Fruit fly (Drosophila melanogaster) whole organism, wandering third instar larva: ENCODE measurements around the gene CG15011.

Experiments
- Abd-B ChIP-seq: fragments of >200 bp; optimal IDR thresholded peaks from 2 replicates; lab custom pipeline; 2017; ENCODE audit warnings: missing biosample characterization, missing genetic modification characterization
- CG32264 ChIP-seq: fragments of 200-800 bp; sonication (Bioruptor generic); optimal IDR thresholded peaks from 2 replicates; lab custom pipeline; 2016; ENCODE audit warnings: missing biosample characterization, missing genetic modification characterization
- CG9705 ChIP-seq: fragments of 200-800 bp; sonication (Bioruptor generic); optimal IDR thresholded peaks from 2 replicates; lab custom pipeline; 2018; ENCODE audit warnings: missing biosample characterization, mild to moderate bottlenecking, missing genetic modification characterization
- CrebA ChIP-seq: fragments of 200-800 bp; sonication (Bioruptor generic); optimal IDR thresholded peaks from 2 replicates; lab custom pipeline; 2016; ENCODE audit warnings: missing biosample characterization, mild to moderate bottlenecking, missing genetic modification characterization, borderline replicate concordance
- Dfd ChIP-seq: fragments of >200 bp; optimal IDR thresholded peaks from 2 replicates; lab custom pipeline; 2017; ENCODE audit warnings: missing biosample characterization, missing genetic modification characterization
- Dif ChIP-seq: fragments of 200-275, 200-300 bp; sonication (Bioruptor generic); optimal IDR thresholded peaks from 2 replicates; lab custom pipeline; 2018; ENCODE audit warnings: missing biosample characterization, missing genetic modification characterization; ENCODE audit not compliant: partially characterized antibody
- GATAd ChIP-seq: sonication (Bioruptor generic); optimal IDR thresholded peaks from 2 replicates; lab custom pipeline; 2016; ENCODE audit warnings: missing biosample characterization, missing genetic modification characterization
- HLH106 ChIP-seq: fragments of 200-800 bp; optimal IDR thresholded peaks from 3 replicates; lab custom pipeline; 2019; ENCODE audit warnings: missing biosample characterization, mild to moderate bottlenecking, missing genetic modification characterization, moderate library complexity
- Hnf4 ChIP-seq: fragments of 200-800 bp; sonication (Bioruptor generic); optimal IDR thresholded peaks from 2 replicates; lab custom pipeline; 2016; ENCODE audit warnings: missing biosample characterization, mild to moderate bottlenecking, missing genetic modification characterization
- Hr78 ChIP-seq: fragments of >200 bp; optimal IDR thresholded peaks from 2 replicates; lab custom pipeline; 2017; ENCODE audit warnings: missing biosample characterization, missing genetic modification characterization
- Hr83 ChIP-seq: fragments of 200-300 bp; sonication (Bioruptor generic); optimal IDR thresholded peaks from 2 replicates; lab custom pipeline; 2016; ENCODE audit warnings: missing biosample characterization, mild to moderate bottlenecking, missing genetic modification characterization, moderate library complexity; ENCODE audit not compliant: poor library complexity, severe bottlenecking
- Jra ChIP-seq: sonication (Bioruptor generic); optimal IDR thresholded peaks from 2 replicates; lab custom pipeline; 2016; ENCODE audit warnings: missing biosample characterization, missing genetic modification characterization
- Mio ChIP-seq: sonication (Bioruptor generic); optimal IDR thresholded peaks from 2 replicates; lab custom pipeline; 2016; ENCODE audit warnings: missing biosample characterization, missing genetic modification characterization
- Myc ChIP-seq: fragments of >200 bp; optimal IDR thresholded peaks from 2 replicates; lab custom pipeline; 2017
- N ChIP-seq: fragments of >200 bp; optimal IDR thresholded peaks from 2 replicates; lab custom pipeline; 2018; ENCODE audit warnings: missing biosample characterization, missing external identifiers, missing genetic modification characterization
- OdsH ChIP-seq: fragments of 200-800 bp; sonication (Bioruptor generic); optimal IDR thresholded peaks from 2 replicates; lab custom pipeline; 2016; ENCODE audit warnings: missing biosample characterization, mild to moderate bottlenecking, missing genetic modification characterization
- Rel ChIP-seq, 2 experiments: fragments of 200-800 bp; sonication (Bioruptor generic) in 1 of 2; optimal IDR thresholded peaks; 2 replicates in 1 of 2; 3 replicates in 1 of 2; lab custom pipeline; 2016 to 2019; ENCODE audit warnings: mild to moderate bottlenecking in 2 of 2, missing biosample characterization in 2 of 2, missing genetic modification characterization in 2 of 2, moderate library complexity in 1 of 2
- Sp1 ChIP-seq: fragments of 200-800 bp; sonication (Bioruptor generic); optimal IDR thresholded peaks from 3 replicates; lab custom pipeline; 2019; ENCODE audit warnings: missing biosample characterization, mild to moderate bottlenecking, missing genetic modification characterization, moderate library complexity
- Vsx2 ChIP-seq: fragments of 200-300, 225-300 bp; sonication (Bioruptor generic); optimal IDR thresholded peaks from 2 replicates; lab custom pipeline; 2018; ENCODE audit warnings: missing biosample characterization, missing genetic modification characterization; ENCODE audit not compliant: partially characterized antibody
- br ChIP-seq: fragments of 200-800 bp; sonication (Bioruptor generic); optimal IDR thresholded peaks from 2 replicates; lab custom pipeline; 2016; ENCODE audit warnings: missing biosample characterization, missing genetic modification characterization
- brk ChIP-seq: fragments of 200-800 bp; sonication (Bioruptor generic); optimal IDR thresholded peaks from 2 replicates; lab custom pipeline; 2016; ENCODE audit warnings: missing biosample characterization, mild to moderate bottlenecking, missing genetic modification characterization
- dl ChIP-seq, 2 experiments: fragments of 175-275, 200-275 bp in 1 of 2; fragments of 200-275 bp in 1 of 2; sonication (Bioruptor generic); optimal IDR thresholded peaks; lab custom pipeline; 2018; ENCODE audit warnings: mild to moderate bottlenecking in 2 of 2, missing biosample characterization in 2 of 2, missing genetic modification characterization in 2 of 2, moderate library complexity in 2 of 2; ENCODE audit not compliant: partially characterized antibody in 2 of 2, insufficient read depth in 1 of 2
- dmrt93B ChIP-seq: fragments of 200-800 bp; sonication (Bioruptor generic); optimal IDR thresholded peaks from 2 replicates; lab custom pipeline; 2018; ENCODE audit warnings: missing biosample characterization, mild to moderate bottlenecking, missing genetic modification characterization
- dsf ChIP-seq: sonication (Bioruptor generic); optimal IDR thresholded peaks from 2 replicates; lab custom pipeline; 2016; ENCODE audit warnings: missing biosample characterization, missing genetic modification characterization, borderline replicate concordance
- ey ChIP-seq: fragments of 200-800 bp; sonication (Bioruptor generic); optimal IDR thresholded peaks from 2 replicates; lab custom pipeline; 2016; ENCODE audit warnings: missing biosample characterization, missing genetic modification characterization
- foxo ChIP-seq, 2 experiments: fragments of 200-800 bp; sonication (Bioruptor generic); optimal IDR thresholded peaks; 2 replicates in 1 of 2; 3 replicates in 1 of 2; lab custom pipeline; 2016 to 2017; ENCODE audit warnings: missing biosample characterization in 2 of 2, missing genetic modification characterization in 2 of 2
- fru ChIP-seq: fragments of 200-800 bp; sonication (Bioruptor generic); optimal IDR thresholded peaks from 3 replicates; lab custom pipeline; 2016; ENCODE audit warnings: missing biosample characterization, mild to moderate bottlenecking, missing genetic modification characterization
- h ChIP-seq: fragments of 200-800 bp; sonication (Bioruptor generic); optimal IDR thresholded peaks from 3 replicates; lab custom pipeline; 2016; ENCODE audit warnings: missing biosample characterization, mild to moderate bottlenecking, missing genetic modification characterization
- jim ChIP-seq: fragments of 175-275, 200-325 bp; sonication (Bioruptor generic); optimal IDR thresholded peaks from 2 replicates; lab custom pipeline; 2016; ENCODE audit warnings: missing biosample characterization, mild to moderate bottlenecking, missing genetic modification characterization
- lola ChIP-seq: fragments of >200 bp; optimal IDR thresholded peaks from 2 replicates; lab custom pipeline; 2017; ENCODE audit warnings: missing biosample characterization, missing genetic modification characterization
- pan ChIP-seq: fragments of >200 bp; optimal IDR thresholded peaks from 2 replicates; lab custom pipeline; 2017
- psq ChIP-seq: fragments of 200-800 bp; sonication (Bioruptor generic); optimal IDR thresholded peaks from 3 replicates; lab custom pipeline; 2017; ENCODE audit warnings: missing biosample characterization, mild to moderate bottlenecking, missing genetic modification characterization, moderate library complexity
- rgr ChIP-seq: fragments of 200-800 bp; sonication (Bioruptor generic); optimal IDR thresholded peaks from 3 replicates; lab custom pipeline; 2016; ENCODE audit warnings: missing biosample characterization, mild to moderate bottlenecking, missing genetic modification characterization
- sage ChIP-seq: fragments of 200-800 bp; sonication (Bioruptor generic); optimal IDR thresholded peaks from 2 replicates; lab custom pipeline; 2016; ENCODE audit warnings: missing biosample characterization, mild to moderate bottlenecking, missing genetic modification characterization
- sv ChIP-seq: fragments of 200-800 bp; sonication (Bioruptor generic); optimal IDR thresholded peaks from 3 replicates; lab custom pipeline; 2016; ENCODE audit warnings: missing biosample characterization, missing genetic modification characterization
- tai ChIP-seq: sonication (Bioruptor generic); optimal IDR thresholded peaks from 2 replicates; lab custom pipeline; 2016; ENCODE audit warnings: missing biosample characterization, missing genetic modification characterization
- usp ChIP-seq: fragments of >200 bp; optimal IDR thresholded peaks from 2 replicates; lab custom pipeline; 2017; ENCODE audit warnings: missing biosample characterization, missing genetic modification characterization
- woc ChIP-seq: sonication (Bioruptor generic); optimal IDR thresholded peaks from 2 replicates; lab custom pipeline; 2016; ENCODE audit warnings: missing biosample characterization, mild to moderate bottlenecking, missing genetic modification characterization

The CG15011 gene

dm6 chr3L:4229365-4229967 is 29.5 kb downstream of the CG15011 start:
- TF ChIP-seq jim (GFP tag; lab: Kevin White, UChicago) (no peak), psq (GFP tag; lab: Kevin White, UChicago) (no peak), dmrt93B (GFP tag; lab: Kevin White, UChicago) (no peak), woc (GFP tag; lab: Kevin White, UChicago) (no peak), sage (GFP tag; lab: Kevin White, UChicago) (no peak), CrebA (GFP tag; lab: Kevin White, UChicago) (no peak), Rel (GFP tag; optimal IDR thresholded peaks at IDR 0.05; lab: Kevin White, UChicago) (no peak), Rel (tag; optimal IDR thresholded peaks at IDR 0.05; lab: Kevin White, UChicago) (no peak), ey (GFP tag; lab: Kevin White, UChicago) (no peak), br (GFP tag; lab: Kevin White, UChicago) (no peak), brk (GFP tag; lab: Kevin White, UChicago) (no peak), fru (GFP tag; lab: Kevin White, UChicago) (no peak), Sp1 (GFP tag; lab: Kevin White, UChicago) (no peak), CG9705 (GFP tag; lab: Kevin White, UChicago) (no peak), N (GFP tag; lab: Kevin White, UChicago) (no peak), sv (no peak), dsf (no peak), Hnf4 (GFP tag; lab: Kevin White, UChicago) (no peak), Dfd (GFP tag; lab: Kevin White, UChicago) (no peak), rgr (GFP tag; lab: Kevin White, UChicago) (no peak), Hr78 (GFP tag; lab: Kevin White, UChicago) (no peak)

DNA sequence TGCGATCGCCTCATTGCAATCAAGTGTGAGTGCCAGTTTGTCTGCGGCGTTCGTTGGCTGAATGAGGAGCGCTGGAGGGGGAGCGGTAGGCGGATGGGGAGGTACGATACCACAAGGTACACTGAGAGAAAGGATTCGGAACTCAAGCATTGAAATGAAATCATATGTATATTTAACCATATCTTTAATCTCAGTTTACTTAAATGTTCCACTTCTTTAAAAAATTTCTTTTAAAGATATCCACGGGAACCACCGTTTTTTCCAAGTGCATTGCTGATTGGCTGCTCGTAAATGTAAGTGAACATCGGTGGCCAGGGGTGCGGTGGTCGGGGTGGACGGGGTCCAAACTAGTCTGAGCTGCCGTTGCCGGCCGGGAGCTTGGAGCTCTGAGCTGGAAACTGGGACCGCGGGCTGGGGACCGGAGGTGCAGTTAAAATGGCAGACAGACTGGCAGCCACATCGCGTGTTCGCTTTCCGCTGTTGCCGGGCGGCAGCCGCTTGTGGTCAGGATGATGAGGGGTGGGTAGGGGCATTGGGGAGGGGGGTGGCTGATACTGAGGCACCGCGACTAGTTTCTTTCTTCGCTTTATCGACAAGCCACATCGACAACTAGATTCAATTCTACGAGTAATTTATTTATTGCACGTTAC is 30.6 kb downstream of the CG15011 start:
- TF ChIP-seq CrebA (GFP tag; lab: Kevin White, UChicago) (no peak), Dif (GFP tag; lab: Kevin White, UChicago) (no peak), brk (GFP tag; lab: Kevin White, UChicago) (peak; percentile 84), pan (lab: Kevin White, UChicago) (no peak), Dfd (GFP tag; lab: Kevin White, UChicago) (no peak), jim (GFP tag; lab: Kevin White, UChicago) (no peak), fru (GFP tag; lab: Kevin White, UChicago) (peak; percentile 97), usp (GFP tag; lab: Kevin White, UChicago) (no peak), ey (GFP tag; lab: Kevin White, UChicago) (peak; percentile 94), Hnf4 (GFP tag; lab: Kevin White, UChicago) (peak; percentile 94), GATAd (GFP tag; lab: Kevin White, UChicago) (peak; percentile 21), CG32264 (GFP tag; lab: Kevin White, UChicago) (peak; percentile 90), dmrt93B (GFP tag; lab: Kevin White, UChicago) (peak; percentile 89), Myc (lab: Kevin White, UChicago) (no peak), OdsH (GFP tag; lab: Kevin White, UChicago) (peak; percentile 91), dl (GFP tag; optimal IDR thresholded peaks at IDR 0.05; lab: Kevin White, UChicago; ENCODE audit: insufficient read depth in 1 of 2, partially characterized antibody in 2 of 2) (no peak), tai (peak; percentile 77), HLH106 (peak; percentile 96), CG9705 (GFP tag; lab: Kevin White, UChicago) (peak; percentile 95), Vsx2 (GFP tag; lab: Kevin White, UChicago) (no peak), h (GFP tag; lab: Kevin White, UChicago) (peak; percentile 96), foxo (GFP tag; optimal IDR thresholded peaks at IDR 0.05; lab: Kevin White, UChicago) (peak; percentile 29 to 95), lola (GFP tag; lab: Kevin White, UChicago) (no peak), dsf (peak; percentile 81), rgr (GFP tag; lab: Kevin White, UChicago) (peak; percentile 92), sv (peak; percentile 84), br (GFP tag; lab: Kevin White, UChicago) (peak; percentile 97), Rel (GFP tag; optimal IDR thresholded peaks at IDR 0.05; lab: Kevin White, UChicago) (peak; percentile 50), Rel (tag; optimal IDR thresholded peaks at IDR 0.05; lab: Kevin White, UChicago) (peak; percentile 82), Sp1 (GFP tag; lab: Kevin White, UChicago) (peak; percentile 94), woc (GFP tag; lab: Kevin White, UChicago) (peak; percentile 90), N (GFP tag; lab: Kevin White, UChicago) (no peak), Mio (peak; percentile 49), psq (GFP tag; lab: Kevin White, UChicago) (peak; percentile 87), Hr78 (GFP tag; lab: Kevin White, UChicago) (no peak), Hr83 (GFP tag; lab: Kevin White, UChicago) (peak; percentile 68), Jra (peak; percentile 94), sage (GFP tag; lab: Kevin White, UChicago) (peak; percentile 88), Abd-B (GFP tag; lab: Kevin White, UChicago) (no peak)
